Fruit fly (Drosophila melanogaster) whole organism, prepupa: ENCODE data around the gene CG15544.

Experiments
- Blimp-1 ChIP-seq: fragments of 200-800 bp; sonication (Bioruptor generic); optimal IDR thresholded peaks from 3 replicates; lab custom pipeline; 2017; ENCODE audit warnings: missing biosample characterization, missing genetic modification characterization, mild to moderate bottlenecking, moderate library complexity, missing genetic modification reagents
- CG10631 ChIP-seq: fragments of 200-800 bp; sonication (Bioruptor generic); optimal IDR thresholded peaks from 2 replicates; lab custom pipeline; 2016; ENCODE audit warnings: missing biosample characterization, missing genetic modification characterization
- CG10669 ChIP-seq: fragments of 200-800 bp; sonication (Bioruptor generic); optimal IDR thresholded peaks from 3 replicates; lab custom pipeline; 2018; ENCODE audit warnings: missing biosample characterization, mild to moderate bottlenecking, missing genetic modification characterization, moderate library complexity
- CG11294 ChIP-seq: fragments of 200-800 bp; sonication (Bioruptor generic); IDR thresholded peaks from 2 replicates; pipeline ENCODE4 v1.3.6; 2022; ENCODE audit warnings: missing biosample characterization, missing genetic modification characterization
- CG11762 ChIP-seq: fragments of 200-800 bp; sonication (Bioruptor generic); optimal IDR thresholded peaks from 3 replicates; lab custom pipeline; 2016; ENCODE audit warnings: missing biosample characterization, missing genetic modification characterization; ENCODE audit not compliant: insufficient read depth
- CG11902 ChIP-seq: fragments of 200-800 bp; sonication (Bioruptor generic); optimal IDR thresholded peaks from 3 replicates; lab custom pipeline; 2016; ENCODE audit warnings: missing biosample characterization, missing genetic modification characterization
- CG15336 ChIP-seq: fragments of 200-800 bp; sonication (Bioruptor generic); IDR thresholded peaks from 2 replicates; pipeline ENCODE4 v1.3.6; 2022; ENCODE audit warnings: missing biosample characterization, missing genetic modification characterization
- CG1621 ChIP-seq: fragments of 200-800 bp; sonication (Bioruptor generic); optimal IDR thresholded peaks from 3 replicates; lab custom pipeline; 2018; ENCODE audit warnings: missing biosample characterization, mild to moderate bottlenecking, missing genetic modification characterization
- CG16779 ChIP-seq: fragments of 200-800 bp; sonication (Bioruptor generic); optimal IDR thresholded peaks from 3 replicates; lab custom pipeline; 2017; ENCODE audit warnings: missing biosample characterization, mild to moderate bottlenecking, missing genetic modification characterization
- CG3032 ChIP-seq: fragments of 200-800 bp; optimal IDR thresholded peaks from 2 replicates; lab custom pipeline; 2019; ENCODE audit warnings: missing biosample characterization, mild to moderate bottlenecking, missing genetic modification characterization, moderate library complexity
- CG31627 ChIP-seq: fragments of 200-800 bp; sonication (Bioruptor generic); optimal IDR thresholded peaks from 3 replicates; lab custom pipeline; 2016; ENCODE audit warnings: missing biosample characterization, missing genetic modification characterization
- CG32006 ChIP-seq: fragments of 200-800 bp; sonication (Bioruptor generic); optimal IDR thresholded peaks from 3 replicates; lab custom pipeline; 2017; ENCODE audit warnings: missing biosample characterization, mild to moderate bottlenecking, missing genetic modification characterization
- CG34406 ChIP-seq: fragments of 200-800 bp; sonication (Bioruptor generic); optimal IDR thresholded peaks from 3 replicates; lab custom pipeline; 2016; ENCODE audit warnings: missing biosample characterization, missing genetic modification characterization
- CG4318 ChIP-seq: fragments of 200-800 bp; sonication (Bioruptor generic); optimal IDR thresholded peaks from 3 replicates; lab custom pipeline; 2017; ENCODE audit warnings: missing biosample characterization, mild to moderate bottlenecking, missing genetic modification characterization
- CG6163 ChIP-seq: fragments of 200-800 bp; sonication (Bioruptor generic); IDR thresholded peaks from 3 replicates; pipeline ENCODE4 v1.3.6; 2022; ENCODE audit warnings: missing biosample characterization, missing genetic modification characterization
- CG6276 ChIP-seq: fragments of 200-800 bp; sonication (Bioruptor generic); optimal IDR thresholded peaks from 2 replicates; lab custom pipeline; 2017; ENCODE audit warnings: missing biosample characterization, mild to moderate bottlenecking, missing genetic modification characterization
- CG6792 ChIP-seq: fragments of 200-800 bp; sonication (Bioruptor generic); optimal IDR thresholded peaks from 3 replicates; lab custom pipeline; 2016; ENCODE audit warnings: missing biosample characterization, missing genetic modification characterization
- CG6808 ChIP-seq: fragments of 200-800 bp; sonication (Bioruptor generic); optimal IDR thresholded peaks from 3 replicates; lab custom pipeline; 2017; ENCODE audit warnings: missing biosample characterization, missing genetic modification characterization, mild to moderate bottlenecking, moderate library complexity, missing genetic modification reagents
- CG6854 ChIP-seq: fragments of 200-800 bp; sonication (Bioruptor generic); optimal IDR thresholded peaks from 2 replicates; lab custom pipeline; 2017; ENCODE audit warnings: missing biosample characterization, mild to moderate bottlenecking, missing genetic modification characterization
- CG7368 ChIP-seq: fragments of 200-800 bp; sonication (Bioruptor generic); optimal IDR thresholded peaks from 3 replicates; lab custom pipeline; 2016; ENCODE audit warnings: missing biosample characterization, missing genetic modification characterization
- CG8119 ChIP-seq: fragments of 200-800 bp; sonication (Bioruptor generic); IDR thresholded peaks from 3 replicates; pipeline ENCODE4 v1.3.6; 2022; ENCODE audit warnings: missing biosample characterization, missing genetic modification characterization
- CG8319 ChIP-seq: fragments of 200-800 bp; sonication (Bioruptor generic); optimal IDR thresholded peaks from 3 replicates; lab custom pipeline; 2016; ENCODE audit warnings: missing biosample characterization, missing genetic modification characterization
- CG9139 ChIP-seq: fragments of 200-800 bp; sonication (Bioruptor generic); optimal IDR thresholded peaks from 3 replicates; lab custom pipeline; 2017; ENCODE audit warnings: missing biosample characterization, mild to moderate bottlenecking, missing genetic modification characterization
- Eip75B ChIP-seq: fragments of 200-800 bp; sonication (Bioruptor generic); optimal IDR thresholded peaks from 3 replicates; lab custom pipeline; 2016; ENCODE audit warnings: missing biosample characterization, missing genetic modification characterization
- Eip93F ChIP-seq: fragments of 200-800 bp; sonication (Bioruptor generic); optimal IDR thresholded peaks from 2 replicates; lab custom pipeline; 2016; ENCODE audit warnings: missing biosample characterization, mild to moderate bottlenecking, missing genetic modification characterization
- Ets21C ChIP-seq: fragments of 200-800 bp; sonication (Bioruptor generic); optimal IDR thresholded peaks from 3 replicates; lab custom pipeline; 2016; ENCODE audit warnings: missing biosample characterization, missing genetic modification characterization
- Ets96B ChIP-seq: fragments of 200-800 bp; optimal IDR thresholded peaks from 2 replicates; lab custom pipeline; 2019; ENCODE audit warnings: missing biosample characterization, mild to moderate bottlenecking, missing genetic modification characterization, moderate library complexity
- Gug ChIP-seq: fragments of 200-800 bp; sonication (Bioruptor generic); IDR thresholded peaks from 2 replicates; pipeline ENCODE4 v1.3.6; 2022; ENCODE audit warnings: missing biosample characterization, missing genetic modification characterization
- Hr38 ChIP-seq: sonication (Bioruptor generic); optimal IDR thresholded peaks from 2 replicates; lab custom pipeline; 2016; ENCODE audit warnings: missing biosample characterization, missing genetic modification characterization
- Hr4 ChIP-seq: fragments of 200-800 bp; sonication (Bioruptor generic); optimal IDR thresholded peaks from 3 replicates; lab custom pipeline; 2016; ENCODE audit warnings: missing biosample characterization, missing genetic modification characterization
- Lpt ChIP-seq: fragments of 200-800 bp; sonication (Bioruptor generic); optimal IDR thresholded peaks from 3 replicates; lab custom pipeline; 2016; ENCODE audit warnings: missing biosample characterization, missing genetic modification characterization
- OdsH ChIP-seq: fragments of 200-800 bp; sonication (Bioruptor generic); optimal IDR thresholded peaks from 3 replicates; lab custom pipeline; 2016; ENCODE audit warnings: missing biosample characterization, missing genetic modification characterization
- Smox ChIP-seq: fragments of 200-800 bp; sonication (Bioruptor generic); optimal IDR thresholded peaks from 3 replicates; lab custom pipeline; 2016; ENCODE audit warnings: missing biosample characterization, missing genetic modification characterization
- Sox102F ChIP-seq: fragments of 200-800 bp; sonication (Bioruptor generic); optimal IDR thresholded peaks from 2 replicates; lab custom pipeline; 2016; ENCODE audit warnings: missing biosample characterization, mild to moderate bottlenecking, missing genetic modification characterization
- Sox14 ChIP-seq: fragments of 200-800 bp; sonication (Bioruptor generic); optimal IDR thresholded peaks from 3 replicates; lab custom pipeline; 2016; ENCODE audit warnings: missing biosample characterization, missing genetic modification characterization
- Sox15 ChIP-seq: fragments of 200-800 bp; sonication (Bioruptor generic); optimal IDR thresholded peaks from 3 replicates; lab custom pipeline; 2016; ENCODE audit warnings: missing biosample characterization, missing genetic modification characterization
- acj6 ChIP-seq: fragments of 200-800 bp; sonication (Bioruptor generic); optimal IDR thresholded peaks from 3 replicates; lab custom pipeline; 2016; ENCODE audit warnings: missing biosample characterization, missing genetic modification characterization
- cyc ChIP-seq: fragments of 200-800 bp; sonication (Bioruptor generic); optimal IDR thresholded peaks from 3 replicates; lab custom pipeline; 2016; ENCODE audit warnings: missing biosample characterization, missing genetic modification characterization
- dac ChIP-seq: fragments of 200-800 bp; sonication (Bioruptor generic); optimal IDR thresholded peaks from 2 replicates; lab custom pipeline; 2017; ENCODE audit warnings: missing biosample characterization, mild to moderate bottlenecking, missing genetic modification characterization
- dsx ChIP-seq: fragments of 200-800 bp; optimal IDR thresholded peaks from 3 replicates; lab custom pipeline; 2019; ENCODE audit warnings: missing biosample characterization, mild to moderate bottlenecking, missing genetic modification characterization, moderate library complexity; ENCODE audit not compliant: poor library complexity, severe bottlenecking
- eg ChIP-seq: fragments of 200-800 bp; sonication (Bioruptor generic); IDR thresholded peaks from 3 replicates; pipeline ENCODE4 v1.3.6; 2022; ENCODE audit warnings: missing biosample characterization, missing genetic modification characterization
- esn ChIP-seq: fragments of 200-800 bp; sonication (Bioruptor generic); optimal IDR thresholded peaks from 2 replicates; lab custom pipeline; 2016; ENCODE audit warnings: missing biosample characterization, mild to moderate bottlenecking, missing genetic modification characterization, moderate library complexity
- fd59A ChIP-seq: fragments of 200-800 bp; sonication (Bioruptor generic); optimal IDR thresholded peaks from 2 replicates; lab custom pipeline; 2017; ENCODE audit warnings: missing biosample characterization, mild to moderate bottlenecking, missing genetic modification characterization, missing genetic modification reagents
- fd85E ChIP-seq: fragments of 200-800 bp; sonication (Bioruptor generic); optimal IDR thresholded peaks from 3 replicates; lab custom pipeline; 2016; ENCODE audit warnings: missing biosample characterization, missing genetic modification characterization
- fkh ChIP-seq: fragments of 200-800 bp; sonication (Bioruptor generic); optimal IDR thresholded peaks from 3 replicates; lab custom pipeline; 2017; ENCODE audit warnings: missing biosample characterization, mild to moderate bottlenecking, missing genetic modification characterization, moderate library complexity
- net ChIP-seq: fragments of 200-800 bp; sonication (Bioruptor generic); optimal IDR thresholded peaks from 3 replicates; lab custom pipeline; 2016; ENCODE audit warnings: missing biosample characterization, missing genetic modification characterization
- salr ChIP-seq, 2 experiments: fragments of 200-800 bp; sonication (Bioruptor generic); optimal IDR thresholded peaks; 3 replicates each; lab custom pipeline; 2016 to 2018; ENCODE audit warnings: missing biosample characterization in 2 of 2, missing genetic modification characterization in 2 of 2, mild to moderate bottlenecking in 1 of 2
- spab ChIP-seq: fragments of 200-800 bp; sonication (Bioruptor generic); optimal IDR thresholded peaks from 2 replicates; lab custom pipeline; 2017; ENCODE audit warnings: missing biosample characterization, mild to moderate bottlenecking, missing genetic modification characterization, missing genetic modification reagents
- ss ChIP-seq, 2 experiments: fragments of 200-800 bp; sonication (Bioruptor generic); optimal IDR thresholded peaks; 2 replicates in 1 of 2; 3 replicates in 1 of 2; lab custom pipeline; 2017 to 2018; ENCODE audit warnings: mild to moderate bottlenecking in 2 of 2, missing biosample characterization in 2 of 2, missing genetic modification characterization in 2 of 2, moderate library complexity in 1 of 2
- svp ChIP-seq: fragments of 200-800 bp; sonication (Bioruptor generic); peaks from one replicate; lab custom pipeline; 2016; ENCODE audit warnings: missing biosample characterization, missing genetic modification characterization
- topi ChIP-seq: fragments of 200-800 bp; sonication (Bioruptor generic); optimal IDR thresholded peaks from 3 replicates; lab custom pipeline; 2016; ENCODE audit warnings: missing biosample characterization, missing genetic modification characterization
- vri ChIP-seq: fragments of 200-800 bp; sonication (Bioruptor generic); optimal IDR thresholded peaks from 3 replicates; lab custom pipeline; 2016; ENCODE audit warnings: missing biosample characterization, mild to moderate bottlenecking, missing genetic modification characterization

The CG15544 gene

dm6 chr3R:30876136-30876683 lies 48.6 kb downstream of the CG15544 start, which contains the start of gene CG15546:
TSS of gene CG15546 (minus strand) at chr3R:30876186.
- no peak for TF ChIP-seq cyc (GFP tag; lab: Kevin White, UChicago)
- TF ChIP-seq net (GFP tag; lab: Kevin White, UChicago), result peak; percentile 18
- TF ChIP-seq Blimp-1, result no peak
- peak; percentile 53 for TF ChIP-seq CG8119
- TF ChIP-seq CG6808, result no peak
- no peak for TF ChIP-seq Eip75B (GFP tag; lab: Kevin White, UChicago)
- no peak for TF ChIP-seq CG16779
- peak; percentile 2 for TF ChIP-seq esn (GFP tag; lab: Kevin White, UChicago)
- peak; percentile 73 for TF ChIP-seq CG15336 (GFP tag; lab: Robert Waterston, UW)
- no peak for TF ChIP-seq CG7368 (GFP tag; lab: Kevin White, UChicago)
- TF ChIP-seq fd85E (GFP tag; lab: Kevin White, UChicago), result no peak
- TF ChIP-seq eg (GFP tag; lab: Robert Waterston, UW), result peak; percentile 82
- TF ChIP-seq Sox14, result no peak
- TF ChIP-seq fkh, result no peak
- TF ChIP-seq fd59A (GFP tag; lab: Kevin White, UChicago), result no peak
- no peak for TF ChIP-seq acj6 (GFP tag; lab: Kevin White, UChicago)
- peak; percentile 24 for TF ChIP-seq OdsH (GFP tag; lab: Kevin White, UChicago)
- peak; percentile 37 for TF ChIP-seq CG31627 (GFP tag; lab: Kevin White, UChicago)
- TF ChIP-seq spab, result no peak
- no peak for TF ChIP-seq CG4318 (GFP tag; lab: Kevin White, UChicago)
- TF ChIP-seq Hr38 (GFP tag; lab: Kevin White, UChicago), result no peak
- TF ChIP-seq Eip93F, result no peak
- TF ChIP-seq Smox, result peak; percentile 10
- TF ChIP-seq CG11294 (GFP tag; lab: Robert Waterston, UW), result peak; percentile 75; the same call in 1 of the 2 replicates
- no peak for TF ChIP-seq CG1621
- no peak for TF ChIP-seq CG3032
- TF ChIP-seq CG8319, result no peak
- no peak for TF ChIP-seq dac (GFP tag; lab: Kevin White, UChicago)
- peak; percentile 50; the same call in 1 of the 2 replicates for TF ChIP-seq Gug (GFP tag; lab: Robert Waterston, UW)
- no peak for TF ChIP-seq Sox102F (GFP tag; lab: Kevin White, UChicago)
- no peak for TF ChIP-seq ss (GFP tag; optimal IDR thresholded peaks at IDR 0.05; lab: Kevin White, UChicago)
- TF ChIP-seq CG11902 (GFP tag; lab: Kevin White, UChicago), result no peak
- no peak for TF ChIP-seq CG6792 (GFP tag; lab: Kevin White, UChicago)
- TF ChIP-seq CG34406 (GFP tag; lab: Kevin White, UChicago), result no peak
- no peak for TF ChIP-seq vri
- TF ChIP-seq CG10631 (GFP tag; lab: Kevin White, UChicago), result no peak
- no peak for TF ChIP-seq CG10669 (GFP tag; lab: Kevin White, UChicago)
- TF ChIP-seq Lpt, result no peak
- peak; percentile 42 for TF ChIP-seq CG32006 (GFP tag; lab: Kevin White, UChicago)
- peak; percentile 21 for TF ChIP-seq topi (GFP tag; lab: Kevin White, UChicago)
- TF ChIP-seq Hr4 (GFP tag; lab: Kevin White, UChicago), result no peak
- no peak for TF ChIP-seq Ets96B (tag; lab: Kevin White, UChicago)
- no peak for TF ChIP-seq CG6854 (GFP tag; lab: Kevin White, UChicago)
- peak; percentile 71; the same call in 2 of the 3 replicates for TF ChIP-seq CG6163 (GFP tag; lab: Robert Waterston, UW)
- no peak for TF ChIP-seq dsx
- TF ChIP-seq CG6276, result no peak
- TF ChIP-seq svp (GFP tag; lab: Kevin White, UChicago), result peak; percentile 34
- TF ChIP-seq Sox15 (GFP tag; lab: Kevin White, UChicago), result no peak
- no peak for TF ChIP-seq Ets21C (GFP tag; lab: Kevin White, UChicago)
- no peak for TF ChIP-seq salr (GFP tag; optimal IDR thresholded peaks at IDR 0.05; lab: Kevin White, UChicago)
- TF ChIP-seq CG11762, result no peak
- no peak for TF ChIP-seq CG9139 (GFP tag; lab: Kevin White, UChicago)
